Fruit fly (Drosophila melanogaster): Measurements from ENCODE around the gene CG33986.

DNA sequence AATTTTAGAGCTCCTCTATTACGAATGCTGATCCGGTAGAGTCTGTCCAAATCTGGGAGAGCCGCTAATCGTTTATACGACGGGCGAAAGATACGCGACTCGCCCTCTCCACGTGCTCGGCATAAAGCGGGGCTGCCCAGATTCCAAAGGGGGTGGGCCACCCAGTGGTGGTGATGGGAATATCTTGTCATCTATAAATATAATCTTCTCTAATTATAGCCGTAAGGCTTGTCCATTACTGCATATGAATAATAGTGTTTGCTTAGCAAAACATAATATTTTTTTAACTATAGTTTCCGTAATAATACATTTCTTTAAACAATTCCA, 23.4 kb downstream of the CG33986 start:
- TF ChIP-seq CG9948 (tag; optimal IDR thresholded peaks at IDR 0.05) (no peak), D1 (tag; optimal IDR thresholded peaks at IDR 0.05) (no peak), fd96Ca (GFP tag; IDR thresholded peaks at IDR 0.05) (no peak), CG34367 (tag; optimal IDR thresholded peaks at IDR 0.05) (no peak), EcR (GFP tag; optimal IDR thresholded peaks at IDR 0.05) (no peak), CG15710 (tag; optimal IDR thresholded peaks at IDR 0.05) (no peak), CG12605 (GFP tag; IDR thresholded peaks at IDR 0.05) (no peak), CG8301 (tag; optimal IDR thresholded peaks at IDR 0.05) (no peak), CG14655 (GFP tag; optimal IDR thresholded peaks at IDR 0.05) (no peak), gl (tag; optimal IDR thresholded peaks at IDR 0.05) (no peak), Pif1A (GFP tag; optimal IDR thresholded peaks at IDR 0.05) (no peak), CG10348 (GFP tag; IDR thresholded peaks at IDR 0.05) (no peak)
